Fruit fly (Drosophila melanogaster): ENCODE data around the gene Scsalpha1.

Scsalpha1 gene

DNA sequence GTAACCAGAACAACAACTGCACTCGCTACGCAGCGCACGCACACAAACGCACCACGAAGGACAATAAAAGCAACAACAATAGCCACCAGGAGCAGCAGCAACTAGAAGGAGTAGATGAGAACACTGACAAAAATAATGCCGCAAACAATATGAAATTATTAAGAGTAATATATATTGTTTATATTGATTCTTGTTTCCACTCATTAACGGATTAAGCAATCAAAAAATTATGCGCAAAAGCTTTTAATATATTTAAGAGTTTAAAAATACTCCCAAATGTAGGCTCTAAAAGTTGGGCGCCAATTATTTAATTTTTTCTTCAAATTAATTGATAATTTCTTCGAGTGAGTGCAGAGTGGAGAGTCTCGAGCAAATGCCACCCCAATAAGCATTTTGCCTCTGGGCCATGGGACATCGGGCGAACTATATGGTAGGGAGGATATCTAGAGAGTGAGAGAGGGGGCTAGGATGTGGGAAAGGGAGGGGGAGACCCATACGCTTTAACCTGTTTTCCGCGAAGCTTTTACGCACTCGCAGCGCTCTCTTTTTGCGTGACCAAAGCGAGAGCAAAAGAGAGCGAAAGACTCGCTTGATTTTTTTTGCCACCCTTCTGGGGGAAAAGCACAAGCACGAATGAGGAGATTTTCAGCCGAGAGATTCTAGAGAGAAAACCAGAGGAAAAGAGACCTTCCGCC lies 10.9 kb downstream of the Scsalpha1 start, which contains the start of gene Rdh:
Gene Rdh, plus strand, starts transcription at position 660 of the 695 bp plus-strand sequence.
- TF ChIP-seq pan (optimal IDR thresholded peaks at IDR 0.05): no peak
- TF ChIP-seq Dfd (GFP tag; optimal IDR thresholded peaks at IDR 0.05): peak; percentile 13
- no peak for TF ChIP-seq GATAd (GFP tag; optimal IDR thresholded peaks at IDR 0.05)
- TF ChIP-seq rgr (GFP tag; optimal IDR thresholded peaks at IDR 0.05): peak; percentile 54
- TF ChIP-seq CG32264 (GFP tag; optimal IDR thresholded peaks at IDR 0.05): no peak
- TF ChIP-seq Rel (GFP tag; optimal IDR thresholded peaks at IDR 0.05): no peak
- no peak for TF ChIP-seq Rel (tag; optimal IDR thresholded peaks at IDR 0.05)
- TF ChIP-seq Abd-B (GFP tag; optimal IDR thresholded peaks at IDR 0.05): no peak
- TF ChIP-seq CG9705 (GFP tag; optimal IDR thresholded peaks at IDR 0.05): no peak
- TF ChIP-seq lola (GFP tag; optimal IDR thresholded peaks at IDR 0.05): no peak
- peak; percentile 32 for TF ChIP-seq HLH106 (tag; optimal IDR thresholded peaks at IDR 0.05)
- TF ChIP-seq psq (GFP tag; optimal IDR thresholded peaks at IDR 0.05): peak; percentile 48
- TF ChIP-seq Hnf4 (GFP tag; optimal IDR thresholded peaks at IDR 0.05): no peak
- no peak for TF ChIP-seq Mio (GFP tag; optimal IDR thresholded peaks at IDR 0.05)
- TF ChIP-seq Dif (GFP tag; optimal IDR thresholded peaks at IDR 0.05; ENCODE audit: partially characterized antibody): peak; percentile 32
- no peak for TF ChIP-seq Vsx2 (GFP tag; optimal IDR thresholded peaks at IDR 0.05; ENCODE audit: partially characterized antibody)
- TF ChIP-seq dsf (GFP tag; optimal IDR thresholded peaks at IDR 0.05; ENCODE audit: borderline replicate concordance): no peak
- TF ChIP-seq Jra (GFP tag; optimal IDR thresholded peaks at IDR 0.05): no peak
- TF ChIP-seq br (GFP tag; optimal IDR thresholded peaks at IDR 0.05): peak; percentile 9
- TF ChIP-seq Hr78 (GFP tag; optimal IDR thresholded peaks at IDR 0.05): no peak
- peak; percentile 40 for TF ChIP-seq Sp1 (GFP tag; optimal IDR thresholded peaks at IDR 0.05)
- TF ChIP-seq CrebA (GFP tag; optimal IDR thresholded peaks at IDR 0.05; ENCODE audit: borderline replicate concordance): no peak
- TF ChIP-seq dmrt93B (GFP tag; optimal IDR thresholded peaks at IDR 0.05): peak; percentile 15
- TF ChIP-seq OdsH (GFP tag; optimal IDR thresholded peaks at IDR 0.05): peak; percentile 68
- TF ChIP-seq woc (GFP tag; optimal IDR thresholded peaks at IDR 0.05): no peak
- peak; percentile 51 for TF ChIP-seq fru (GFP tag; optimal IDR thresholded peaks at IDR 0.05)
- no peak for TF ChIP-seq usp (GFP tag; optimal IDR thresholded peaks at IDR 0.05)
- TF ChIP-seq Hr83 (GFP tag; optimal IDR thresholded peaks at IDR 0.05; ENCODE audit: poor library complexity, severe bottlenecking): no peak
- peak in 1 of 2 experiments; percentile 51 for TF ChIP-seq foxo (GFP tag; optimal IDR thresholded peaks at IDR 0.05)
- TF ChIP-seq dl (GFP tag; optimal IDR thresholded peaks at IDR 0.05; ENCODE audit: insufficient read depth in 1 of 2, partially characterized antibody in 2 of 2): peak in 1 of 2 experiments; percentile 56
- peak; percentile 45 for TF ChIP-seq sv (GFP tag; optimal IDR thresholded peaks at IDR 0.05)
- no peak for TF ChIP-seq sage (GFP tag; optimal IDR thresholded peaks at IDR 0.05)
- no peak for TF ChIP-seq N (GFP tag; optimal IDR thresholded peaks at IDR 0.05)
- TF ChIP-seq ey (GFP tag; optimal IDR thresholded peaks at IDR 0.05): peak; percentile 38
- TF ChIP-seq jim (GFP tag; optimal IDR thresholded peaks at IDR 0.05): no peak
- TF ChIP-seq brk (GFP tag; optimal IDR thresholded peaks at IDR 0.05): peak; percentile 24
- no peak for TF ChIP-seq Myc (optimal IDR thresholded peaks at IDR 0.05)
- TF ChIP-seq h (GFP tag; optimal IDR thresholded peaks at IDR 0.05): peak; percentile 50
- no peak for TF ChIP-seq tai (GFP tag; optimal IDR thresholded peaks at IDR 0.05)

DNA sequence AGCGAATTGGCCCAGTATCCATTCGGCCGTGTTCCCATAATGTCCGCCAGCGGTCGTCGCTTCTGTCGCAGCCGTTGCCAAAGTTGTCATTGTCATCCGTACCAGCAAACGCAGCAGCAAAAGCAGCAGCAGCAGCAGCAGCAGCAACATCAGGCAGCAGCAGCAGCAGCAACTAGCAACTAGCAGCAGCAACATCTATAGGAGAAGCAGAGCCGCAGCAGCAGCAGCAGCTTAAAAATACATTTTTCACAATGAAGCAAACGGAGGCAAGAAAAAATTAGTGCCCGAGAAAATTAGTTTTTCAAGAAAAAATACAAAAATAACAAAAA lies 11.4 kb downstream of the Scsalpha1 start:
- TF ChIP-seq dl (GFP tag; optimal IDR thresholded peaks at IDR 0.05; ENCODE audit: insufficient read depth in 1 of 2, partially characterized antibody in 2 of 2): no peak
- no peak for TF ChIP-seq Myc (optimal IDR thresholded peaks at IDR 0.05)
- TF ChIP-seq fru (GFP tag; optimal IDR thresholded peaks at IDR 0.05): no peak
- no peak for TF ChIP-seq dsf (GFP tag; optimal IDR thresholded peaks at IDR 0.05; ENCODE audit: borderline replicate concordance)
- TF ChIP-seq Dfd (GFP tag; optimal IDR thresholded peaks at IDR 0.05): peak; percentile 85
- TF ChIP-seq CG32264 (GFP tag; optimal IDR thresholded peaks at IDR 0.05): no peak
- TF ChIP-seq brk (GFP tag; optimal IDR thresholded peaks at IDR 0.05): no peak
- no peak for TF ChIP-seq N (GFP tag; optimal IDR thresholded peaks at IDR 0.05)

All from whole organism, wandering third instar larva.